Worm (Caenorhabditis elegans) whole organism, L4 larva: ENCODE data around the gene H38K22.6.

Source experiments
- D1046.2 ChIP-seq: fragments of 200-800 bp; sonication (Bioruptor generic); IDR thresholded peaks from 2 replicates; pipeline ENCODE4 v1.3.6; 2022; ENCODE audit warnings: missing genetic modification characterization, missing compliant biosample characterization
- F26F4.8 ChIP-seq: fragments of 200-800 bp; sonication (Bioruptor generic); conservative IDR thresholded peaks from 2 replicates; pipeline ENCODE4 v1.3.6; 2022; ENCODE audit warnings: missing genetic modification characterization, missing compliant biosample characterization
- F49E8.2 ChIP-seq: sonication (generic microtip); optimal IDR thresholded peaks from 2 replicates; lab custom pipeline; 2016; ENCODE audit warnings: missing compliant biosample characterization, mild to moderate bottlenecking, missing genetic modification characterization, borderline replicate concordance
- R02D3.7 ChIP-seq: fragments of 150-350 bp; sonication (generic microtip); optimal IDR thresholded peaks from 3 replicates; lab custom pipeline; 2014; ENCODE audit warnings: missing biosample characterization, missing genetic modification characterization
- T20F7.1 ChIP-seq: fragments of 200-800 bp; sonication (Bioruptor generic); optimal IDR thresholded peaks from 2 replicates; lab custom pipeline; 2018; ENCODE audit warnings: mild to moderate bottlenecking, missing genetic modification characterization, missing compliant biosample characterization
- Y48G9A.11 ChIP-seq: fragments of 200-800 bp; sonication (Bioruptor generic); IDR thresholded peaks from 2 replicates; pipeline ENCODE4 v1.3.6; 2022; ENCODE audit warnings: missing genetic modification reagents, missing genetic modification characterization, missing compliant biosample characterization
- ZK337.2 ChIP-seq: fragments of 200-800 bp; sonication (Bioruptor generic); IDR thresholded peaks from 2 replicates; pipeline ENCODE4 v1.3.6; 2022; ENCODE audit warnings: missing genetic modification reagents, missing genetic modification characterization, missing compliant biosample characterization
- ama-1 ChIP-seq: fragments of 150-350 bp; optimal IDR thresholded peaks from 2 replicates; lab custom pipeline; 2014; ENCODE audit warnings: inconsistent platforms, mixed read lengths
- attf-4 ChIP-seq: sonication (generic microtip); optimal IDR thresholded peaks from 3 replicates; lab custom pipeline; 2017; ENCODE audit warnings: missing biosample characterization, missing genetic modification characterization
- ceh-20 ChIP-seq: fragments of 200-800 bp; sonication (Bioruptor generic); IDR thresholded peaks from 2 replicates; pipeline ENCODE4 v1.3.6; 2022; ENCODE audit warnings: missing genetic modification reagents, missing genetic modification characterization, missing compliant biosample characterization
- ceh-32 ChIP-seq: sonication (generic microtip); optimal IDR thresholded peaks from 2 replicates; lab custom pipeline; 2016; ENCODE audit warnings: mild to moderate bottlenecking, missing genetic modification characterization, missing compliant biosample characterization; ENCODE audit not compliant: poor library complexity
- ceh-44 ChIP-seq: fragments of 200-800 bp; sonication (Bioruptor generic); IDR thresholded peaks from 2 replicates; pipeline ENCODE4 v1.3.6; 2022; ENCODE audit warnings: missing genetic modification reagents, missing genetic modification characterization, missing compliant biosample characterization
- ceh-62 ChIP-seq: sonication (generic microtip); optimal IDR thresholded peaks from 2 replicates; lab custom pipeline; 2017; ENCODE audit warnings: missing biosample characterization, missing genetic modification characterization
- ceh-82 ChIP-seq: sonication (generic microtip); optimal IDR thresholded peaks from 2 replicates; lab custom pipeline; 2017; ENCODE audit warnings: missing biosample characterization, missing genetic modification characterization
- ctbp-1 ChIP-seq: fragments of 200-800 bp; sonication (Bioruptor generic); IDR thresholded peaks from 2 replicates; pipeline ENCODE4 v1.3.6; 2022; ENCODE audit warnings: missing genetic modification reagents, missing genetic modification characterization, missing compliant biosample characterization
- daf-12 ChIP-seq: fragments of 150-350 bp; optimal IDR thresholded peaks from 2 replicates; lab custom pipeline; 2014; ENCODE audit warnings: missing biosample characterization, missing genetic modification reagents, missing genetic modification characterization
- daf-19 ChIP-seq: fragments of 200-800 bp; sonication (Bioruptor generic); conservative IDR thresholded peaks from 2 replicates; pipeline ENCODE4 v1.3.6; 2022; ENCODE audit warnings: missing genetic modification characterization, missing compliant biosample characterization
- daf-8 ChIP-seq: fragments of 200-800 bp; sonication (Bioruptor generic); IDR thresholded peaks from 2 replicates; pipeline ENCODE4 v1.3.6; 2022; ENCODE audit warnings: missing genetic modification characterization, missing compliant biosample characterization
- dpl-1 ChIP-seq: fragments of 150-350 bp; optimal IDR thresholded peaks from 2 replicates; lab custom pipeline; 2014; ENCODE audit warnings: missing biosample characterization, missing genetic modification reagents, missing genetic modification characterization
- fkh-10 ChIP-seq: fragments of 150-350 bp; optimal IDR thresholded peaks from 2 replicates; lab custom pipeline; 2014; ENCODE audit warnings: missing biosample characterization, missing genetic modification reagents, missing genetic modification characterization
- gei-8 ChIP-seq: fragments of 200-800 bp; sonication (Bioruptor generic); optimal IDR thresholded peaks from 2 replicates; lab custom pipeline; 2018; ENCODE audit warnings: mild to moderate bottlenecking, missing genetic modification characterization, missing compliant biosample characterization
- hif-1 ChIP-seq, 2 experiments: sonication (generic microtip); optimal IDR thresholded peaks; 2 replicates each; lab custom pipeline; 2016 to 2017; ENCODE audit warnings: missing compliant biosample characterization in 2 of 2, missing genetic modification characterization in 2 of 2, missing genetic modification reagents in 2 of 2, missing genotype in 2 of 2, mild to moderate bottlenecking in 1 of 2
- hmg-1.1 ChIP-seq: fragments of 200-800 bp; sonication (Bioruptor generic); IDR thresholded peaks from 2 replicates; pipeline ENCODE4 v1.3.6; 2022; ENCODE audit warnings: missing genetic modification reagents, missing genetic modification characterization, missing compliant biosample characterization
- lim-7 ChIP-seq: fragments of 200-800 bp; sonication (Bioruptor generic); IDR thresholded peaks from 2 replicates; pipeline ENCODE4 v1.3.6; 2022; ENCODE audit warnings: missing genetic modification characterization, missing compliant biosample characterization
- lin-13 ChIP-seq: fragments of 150-350 bp; optimal IDR thresholded peaks from 2 replicates; lab custom pipeline; 2014; ENCODE audit warnings: missing biosample characterization, missing genetic modification reagents, missing genetic modification characterization
- lin-38 ChIP-seq: fragments of 200-800 bp; sonication (Bioruptor generic); IDR thresholded peaks from 2 replicates; pipeline ENCODE4 v1.3.6; 2022; ENCODE audit warnings: missing genetic modification reagents, missing genetic modification characterization, missing compliant biosample characterization
- lin-39 ChIP-seq: fragments of 150-350 bp; optimal IDR thresholded peaks from 2 replicates; lab custom pipeline; 2014; ENCODE audit warnings: missing biosample characterization, missing genetic modification reagents, missing genetic modification characterization
- madf-9 ChIP-seq: fragments of 200-800 bp; sonication (Bioruptor generic); conservative IDR thresholded peaks from 2 replicates; pipeline ENCODE4 v1.3.6; 2022; ENCODE audit warnings: missing genetic modification reagents, missing genetic modification characterization, missing compliant biosample characterization
- mdl-1 ChIP-seq, 2 experiments: fragments of 150-350 bp in 1 of 2; sonication (generic microtip) in 1 of 2; optimal IDR thresholded peaks; 2 replicates each; lab custom pipeline; 2014 to 2017; ENCODE audit warnings: missing biosample characterization in 2 of 2, missing genetic modification characterization in 2 of 2
- mdt-29 ChIP-seq: fragments of 200-800 bp; sonication (Bioruptor generic); IDR thresholded peaks from 2 replicates; pipeline ENCODE4 v1.3.6; 2022; ENCODE audit warnings: missing genetic modification reagents, missing genetic modification characterization, missing compliant biosample characterization
- mes-2 ChIP-seq: sonication (generic microtip); optimal IDR thresholded peaks from 2 replicates; lab custom pipeline; 2016; ENCODE audit warnings: missing genotype, mild to moderate bottlenecking, missing genetic modification characterization, missing compliant biosample characterization; ENCODE audit not compliant: poor library complexity, severe bottlenecking
- mxl-3 ChIP-seq: fragments of 200-800 bp; sonication (Bioruptor generic); optimal IDR thresholded peaks from 2 replicates; lab custom pipeline; 2018; ENCODE audit warnings: mild to moderate bottlenecking, missing genetic modification characterization, missing compliant biosample characterization
- nhr-10 ChIP-seq: fragments of 150-350 bp; optimal IDR thresholded peaks from 2 replicates; lab custom pipeline; 2014; ENCODE audit warnings: missing biosample characterization, missing genetic modification characterization
- nhr-25 ChIP-seq: sonication (generic microtip); optimal IDR thresholded peaks from 2 replicates; lab custom pipeline; 2017; ENCODE audit warnings: missing genetic modification characterization, mild to moderate bottlenecking, missing compliant biosample characterization, antibody characterized with exemption, moderate library complexity, borderline replicate concordance; ENCODE audit not compliant: insufficient read depth
- nhr-28 ChIP-seq: fragments of 150-350 bp; optimal IDR thresholded peaks from 2 replicates; lab custom pipeline; 2014; ENCODE audit warnings: missing biosample characterization, missing genetic modification characterization
- nhr-41 ChIP-seq: fragments of 200-800 bp; sonication (Bioruptor generic); IDR thresholded peaks from 2 replicates; pipeline ENCODE4 v1.3.6; 2022; ENCODE audit warnings: missing genetic modification reagents, missing genetic modification characterization, missing compliant biosample characterization
- nhr-42 ChIP-seq: fragments of 200-800 bp; sonication (Bioruptor generic); IDR thresholded peaks from 2 replicates; pipeline ENCODE4 v1.3.6; 2022; ENCODE audit warnings: missing genetic modification characterization, missing compliant biosample characterization
- nhr-76 ChIP-seq: fragments of 150-350 bp; optimal IDR thresholded peaks from 2 replicates; lab custom pipeline; 2014; ENCODE audit warnings: missing biosample characterization, missing genetic modification characterization
- pha-4 ChIP-seq, 2 experiments: fragments of 150-350 bp in 1 of 2; fragments of 200-800 bp in 1 of 2; sonication (Bioruptor generic) in 1 of 2; IDR thresholded peaks in 1 of 2; optimal IDR thresholded peaks in 1 of 2; 2 replicates each; pipeline versions ENCODE4 v1.3.6 to Lab custom; 2014 to 2022; ENCODE audit warnings: missing genetic modification characterization in 2 of 2, missing genetic modification reagents in 2 of 2, missing biosample characterization in 1 of 2, missing compliant biosample characterization in 1 of 2
- pqm-1 ChIP-seq: sonication (generic microtip); optimal IDR thresholded peaks from 2 replicates; lab custom pipeline; 2017; ENCODE audit warnings: missing biosample characterization, missing genetic modification characterization
- skn-1 ChIP-seq: fragments of 150-350 bp; optimal IDR thresholded peaks from 2 replicates; lab custom pipeline; 2014; ENCODE audit warnings: missing biosample characterization, missing genetic modification characterization
- snpc-1.2 ChIP-seq: fragments of 200-800 bp; sonication (Bioruptor generic); IDR thresholded peaks from 2 replicates; pipeline ENCODE4 v1.3.6; 2022; ENCODE audit warnings: missing genetic modification reagents, missing genetic modification characterization, missing compliant biosample characterization
- spr-1 ChIP-seq: sonication (generic microtip); optimal IDR thresholded peaks from 2 replicates; lab custom pipeline; 2016; ENCODE audit warnings: mild to moderate bottlenecking, missing genetic modification characterization, missing compliant biosample characterization
- spr-3 ChIP-seq: fragments of 200-800 bp; sonication (Bioruptor generic); optimal IDR thresholded peaks from 2 replicates; lab custom pipeline; 2018; ENCODE audit warnings: mild to moderate bottlenecking, missing genetic modification characterization, missing compliant biosample characterization
- tra-1 ChIP-seq: fragments of 200-800 bp; sonication (Bioruptor generic); IDR thresholded peaks from 2 replicates; pipeline ENCODE4 v1.3.6; 2022; ENCODE audit warnings: missing genetic modification reagents, missing genetic modification characterization, missing compliant biosample characterization
- unc-39 ChIP-seq: sonication (generic microtip); optimal IDR thresholded peaks from 2 replicates; lab custom pipeline; 2017; ENCODE audit warnings: missing biosample characterization, missing genetic modification characterization
- unc-62 ChIP-seq, 3 experiments: fragments of 150-350 bp in 1 of 3; sonication (generic microtip); optimal IDR thresholded peaks in 2 of 3; peaks in 1 of 3; 1 replicate in 1 of 3; 2 replicates in 2 of 3; lab custom pipeline; 2014 to 2017; ENCODE audit warnings: missing biosample characterization in 3 of 3, missing genetic modification characterization in 3 of 3, missing genetic modification reagents in 3 of 3, missing genotype in 1 of 3
- zfp-2 ChIP-seq: sonication (generic microtip); optimal IDR thresholded peaks from 2 replicates; lab custom pipeline; 2016; ENCODE audit warnings: mild to moderate bottlenecking, missing genetic modification characterization, missing compliant biosample characterization

H38K22.6 gene

DNA sequence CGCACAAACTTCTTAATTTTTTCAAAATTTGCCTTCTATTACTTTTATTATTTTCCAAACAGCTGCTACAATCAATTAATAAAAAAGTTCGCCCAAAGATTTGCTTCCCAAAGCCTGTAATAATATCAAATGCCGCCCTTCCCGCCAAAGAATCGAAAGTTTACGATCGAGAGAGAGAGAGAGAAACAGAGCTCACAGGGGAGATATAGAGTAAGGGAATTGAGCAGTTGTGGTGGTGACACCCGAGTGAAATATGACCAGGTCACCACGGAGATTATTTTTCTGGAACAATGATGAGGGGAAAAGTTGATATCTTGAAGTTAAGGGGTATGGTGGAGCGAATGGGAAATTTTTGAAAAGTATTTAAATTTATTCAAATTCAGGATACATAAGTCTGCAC, 39.7 kb downstream of the H38K22.6 start (continued):
- no peak for TF ChIP-seq ceh-32 (tag; lab: Kevin White, UChicago)
- TF ChIP-seq, all 104 proteins: peak for 0

DNA sequence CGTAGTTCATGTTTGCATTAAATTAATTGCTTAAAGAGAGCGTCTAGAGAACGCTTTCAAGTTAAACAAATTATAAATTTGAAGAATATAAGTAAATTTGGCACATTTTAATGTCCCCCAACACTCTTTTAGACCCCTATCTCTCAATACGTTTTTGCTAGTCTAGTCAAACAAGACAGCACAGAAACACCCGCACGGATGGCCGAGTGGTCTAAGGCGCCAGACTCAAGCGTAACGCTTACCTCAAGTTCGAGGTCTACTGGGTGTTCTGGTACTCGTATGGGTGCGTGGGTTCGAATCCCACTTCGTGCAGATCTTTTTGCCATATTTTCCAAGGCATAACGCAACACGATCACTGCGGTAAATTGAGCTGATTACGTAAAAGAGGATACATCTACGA, 42.1 kb downstream of the H38K22.6 start:
- TF ChIP-seq lim-7 (GFP tag; lab: Robert Waterston, UW) = peak; percentile 73; the same call in 1 of the 2 replicates
- TF ChIP-seq hmg-1.1 (GFP tag; lab: Robert Waterston, UW) = 0 out of 2 replicates have a peak, but pooled peaks have one; percentile 36
- TF ChIP-seq spr-1 (tag; lab: Kevin White, UChicago) = no peak
- no peak for TF ChIP-seq mdl-1 (tag; optimal IDR thresholded peaks at IDR 0.05; lab: Kevin White, UChicago)
- TF ChIP-seq daf-8 (GFP tag; lab: Robert Waterston, UW) = no peak
- no peak for TF ChIP-seq mxl-3 (GFP tag; lab: Kevin White, UChicago)
- no peak for TF ChIP-seq dpl-1 (GFP tag; lab: Kevin White, UChicago)
- no peak for TF ChIP-seq tra-1 (GFP tag; lab: Robert Waterston, UW)
- no peak for TF ChIP-seq nhr-41
- TF ChIP-seq daf-12 (tag; lab: Kevin White, UChicago) = no peak
- no peak for TF ChIP-seq pqm-1 (tag; lab: Kevin White, UChicago)
- no peak for TF ChIP-seq nhr-10
- TF ChIP-seq snpc-1.2 = 0 out of 2 replicates have a peak, but pooled peaks have one; percentile 25
- no peak for TF ChIP-seq D1046.2 (GFP tag; lab: Robert Waterston, UW)
- TF ChIP-seq R02D3.7 (tag; lab: Kevin White, UChicago) = no peak
- TF ChIP-seq Y48G9A.11 (GFP tag; lab: Robert Waterston, UW) = peak; percentile 63; the same call in 1 of the 2 replicates
- TF ChIP-seq ceh-20 (GFP tag; lab: Robert Waterston, UW) = no peak
- TF ChIP-seq lin-39 (tag; lab: Kevin White, UChicago) = no peak
- TF ChIP-seq unc-62 (GFP tag; optimal IDR thresholded peaks at IDR 0.05 in 1 of 2; lab: Kevin White, UChicago) = peak in 1 of 2 experiments; percentile 52
- TF ChIP-seq unc-62 (tag; optimal IDR thresholded peaks at IDR 0.05; lab: Kevin White, UChicago) = no peak
- no peak for TF ChIP-seq mdt-29 (GFP tag; lab: Robert Waterston, UW)
- no peak for TF ChIP-seq zfp-2 (tag; lab: Kevin White, UChicago)
- no peak for TF ChIP-seq nhr-42
- TF ChIP-seq spr-3 (GFP tag; lab: Kevin White, UChicago) = no peak
- no peak for TF ChIP-seq ceh-62
- no peak for TF ChIP-seq nhr-28 (tag; lab: Kevin White, UChicago)
- no peak for TF ChIP-seq F26F4.8
- no peak for TF ChIP-seq nhr-25 (tag; lab: Kevin White, UChicago)
- TF ChIP-seq lin-38 (GFP tag; lab: Robert Waterston, UW) = no peak
- TF ChIP-seq unc-39 (tag; lab: Kevin White, UChicago) = no peak
- 0 out of 2 replicates have a peak, but pooled peaks have one; percentile 30 for TF ChIP-seq ctbp-1 (GFP tag; lab: Robert Waterston, UW)
- no peak for TF ChIP-seq fkh-10 (GFP tag; lab: Kevin White, UChicago)
- TF ChIP-seq daf-19 (GFP tag; lab: Robert Waterston, UW) = no peak
- TF ChIP-seq ama-1 (lab: Kevin White, UChicago) = no peak
- TF ChIP-seq mes-2 (tag; lab: Kevin White, UChicago) = peak; percentile 63
- TF ChIP-seq T20F7.1 = no peak
- no peak for TF ChIP-seq F49E8.2 (tag; lab: Kevin White, UChicago)
- TF ChIP-seq attf-4 (tag; lab: Kevin White, UChicago) = no peak
- no peak for TF ChIP-seq gei-8 (GFP tag; lab: Kevin White, UChicago)
- TF ChIP-seq nhr-76 (tag; lab: Kevin White, UChicago) = no peak
- TF ChIP-seq madf-9 (GFP tag; lab: Robert Waterston, UW) = peak; percentile 64; the same call in 1 of the 2 replicates
- no peak for TF ChIP-seq ceh-44 (GFP tag; lab: Robert Waterston, UW)
- no peak for TF ChIP-seq ceh-82 (tag; lab: Kevin White, UChicago)
- peak; percentile 46; the same call in 1 of the 2 replicates for TF ChIP-seq pha-4 (GFP tag; IDR thresholded peaks at IDR 0.05; lab: Robert Waterston, UW)
- TF ChIP-seq pha-4 (tag; optimal IDR thresholded peaks at IDR 0.05; lab: Kevin White, UChicago) = no peak
- no peak for TF ChIP-seq ZK337.2 (GFP tag; lab: Robert Waterston, UW)
- no peak for TF ChIP-seq lin-13 (GFP tag; lab: Kevin White, UChicago)
- peak in 1 of 2 experiments; percentile 1 for TF ChIP-seq hif-1 (tag; optimal IDR thresholded peaks at IDR 0.05; lab: Kevin White, UChicago)
- no peak for TF ChIP-seq skn-1 (tag; lab: Kevin White, UChicago)
